Worm (Caenorhabditis elegans) whole organism, late embryonic: ENCODE results near the gene yap-1.

ENCODE experiments used
- C08G9.2 ChIP-seq: sonication (generic microtip); optimal IDR thresholded peaks from 2 replicates; lab custom pipeline; 2016; ENCODE audit warnings: mild to moderate bottlenecking, missing genetic modification characterization, moderate library complexity, missing compliant biosample characterization
- K09A11.1 ChIP-seq: sonication (generic microtip); optimal IDR thresholded peaks from 2 replicates; lab custom pipeline; 2017; ENCODE audit warnings: antibody characterized with exemption, mild to moderate bottlenecking, missing genetic modification characterization, missing compliant biosample characterization; ENCODE audit not compliant: insufficient read depth
- T23F11.4 ChIP-seq: fragments of 200-800 bp; sonication (Bioruptor generic); optimal IDR thresholded peaks from 2 replicates; lab custom pipeline; 2018; ENCODE audit warnings: mild to moderate bottlenecking, missing genetic modification characterization, missing compliant biosample characterization
- ama-1 ChIP-seq: fragments of 150-350 bp; optimal IDR thresholded peaks from 2 replicates; lab custom pipeline; 2014
- ceh-2 ChIP-seq: sonication (generic microtip); optimal IDR thresholded peaks from 2 replicates; lab custom pipeline; 2016; ENCODE audit warnings: missing genotype, missing genetic modification characterization, missing compliant biosample characterization
- ceh-22 ChIP-seq: sonication (generic microtip); optimal IDR thresholded peaks from 2 replicates; lab custom pipeline; 2017; ENCODE audit warnings: missing biosample characterization, missing genetic modification characterization
- ceh-24 ChIP-seq: sonication (generic microtip); optimal IDR thresholded peaks from 2 replicates; lab custom pipeline; 2016; ENCODE audit warnings: mild to moderate bottlenecking, missing genetic modification characterization, missing compliant biosample characterization
- ceh-31 ChIP-seq: sonication (generic microtip); optimal IDR thresholded peaks from 2 replicates; lab custom pipeline; 2016; ENCODE audit warnings: missing genetic modification characterization, missing compliant biosample characterization
- ceh-48 ChIP-seq: sonication (generic microtip); optimal IDR thresholded peaks from 2 replicates; lab custom pipeline; 2016; ENCODE audit warnings: missing genetic modification characterization, inconsistent platforms, missing compliant biosample characterization
- ceh-9 ChIP-seq: sonication (generic microtip); optimal IDR thresholded peaks from 2 replicates; lab custom pipeline; 2016; ENCODE audit warnings: mild to moderate bottlenecking, missing genetic modification characterization, inconsistent platforms, missing compliant biosample characterization
- che-1 ChIP-seq: sonication (generic microtip); optimal IDR thresholded peaks from 2 replicates; lab custom pipeline; 2016; ENCODE audit warnings: mild to moderate bottlenecking, missing genetic modification characterization, missing compliant biosample characterization
- dmd-4 ChIP-seq: sonication (generic microtip); optimal IDR thresholded peaks from 2 replicates; lab custom pipeline; 2016; ENCODE audit warnings: borderline replicate concordance, missing genetic modification characterization, missing compliant biosample characterization
- dve-1 ChIP-seq: sonication (generic microtip); optimal IDR thresholded peaks from 2 replicates; lab custom pipeline; 2017; ENCODE audit warnings: antibody characterized with exemption, mild to moderate bottlenecking, missing genetic modification characterization, missing compliant biosample characterization
- elt-4 ChIP-seq: sonication (generic microtip); optimal IDR thresholded peaks from 2 replicates; lab custom pipeline; 2016; ENCODE audit warnings: missing genetic modification characterization, missing compliant biosample characterization
- ets-4 ChIP-seq: sonication (generic microtip); optimal IDR thresholded peaks from 2 replicates; lab custom pipeline; 2016; ENCODE audit warnings: missing genetic modification characterization, missing compliant biosample characterization
- eyg-1 ChIP-seq: sonication (generic microtip); optimal IDR thresholded peaks from 2 replicates; lab custom pipeline; 2016; ENCODE audit warnings: missing genotype, missing genetic modification characterization, missing compliant biosample characterization
- fkh-10 ChIP-seq: fragments of 150-350 bp; optimal IDR thresholded peaks from 2 replicates; lab custom pipeline; 2014; ENCODE audit warnings: missing biosample characterization, missing genetic modification reagents, missing genetic modification characterization
- hlh-30 ChIP-seq: sonication (generic microtip); optimal IDR thresholded peaks from 2 replicates; lab custom pipeline; 2017; ENCODE audit warnings: antibody characterized with exemption, missing genetic modification characterization, missing compliant biosample characterization; ENCODE audit not compliant: insufficient read depth
- hlh-6 ChIP-seq: sonication (generic microtip); optimal IDR thresholded peaks from 2 replicates; lab custom pipeline; 2016; ENCODE audit warnings: missing genotype, missing genetic modification characterization, missing compliant biosample characterization
- lim-6 ChIP-seq: sonication (generic microtip); optimal IDR thresholded peaks from 2 replicates; lab custom pipeline; 2016; ENCODE audit warnings: missing genetic modification characterization, missing compliant biosample characterization
- madf-2 ChIP-seq: sonication (generic microtip); optimal IDR thresholded peaks from 2 replicates; lab custom pipeline; 2017; ENCODE audit warnings: missing genetic modification characterization, missing compliant biosample characterization
- nfya-1 ChIP-seq: sonication (generic microtip); optimal IDR thresholded peaks from 2 replicates; lab custom pipeline; 2017; ENCODE audit warnings: missing genetic modification characterization, mild to moderate bottlenecking, missing compliant biosample characterization, antibody characterized with exemption, moderate library complexity
- nhr-232 ChIP-seq: sonication (generic microtip); optimal IDR thresholded peaks from 2 replicates; lab custom pipeline; 2016; ENCODE audit warnings: missing genetic modification characterization, missing compliant biosample characterization
- npax-4 ChIP-seq: sonication (generic microtip); optimal IDR thresholded peaks from 2 replicates; lab custom pipeline; 2016; ENCODE audit warnings: missing genetic modification characterization, missing compliant biosample characterization
- odd-2 ChIP-seq: sonication (generic microtip); optimal IDR thresholded peaks from 2 replicates; lab custom pipeline; 2017; ENCODE audit warnings: antibody characterized with exemption, mild to moderate bottlenecking, missing genetic modification characterization, missing compliant biosample characterization
- pat-9 ChIP-seq: fragments of 200-800 bp; sonication (Bioruptor generic); optimal IDR thresholded peaks from 2 replicates; lab custom pipeline; 2018; ENCODE audit warnings: mild to moderate bottlenecking, missing genetic modification characterization, moderate library complexity, missing compliant biosample characterization
- pax-1 ChIP-seq: fragments of 150-350 bp; optimal IDR thresholded peaks from 2 replicates; lab custom pipeline; 2014; ENCODE audit warnings: missing biosample characterization, missing genetic modification characterization
- pha-4 ChIP-seq: fragments of 150-350 bp; optimal IDR thresholded peaks from 2 replicates; lab custom pipeline; 2018; ENCODE audit warnings: missing biosample characterization, missing genetic modification reagents, missing genetic modification characterization
- pqm-1 ChIP-seq: sonication (generic microtip); optimal IDR thresholded peaks from 2 replicates; lab custom pipeline; 2016; ENCODE audit warnings: missing genetic modification characterization, missing compliant biosample characterization
- pros-1 ChIP-seq: fragments of 150-350 bp; optimal IDR thresholded peaks from 2 replicates; lab custom pipeline; 2014; ENCODE audit warnings: missing biosample characterization, missing genetic modification reagents, missing genetic modification characterization
- ref-2 ChIP-seq: sonication (generic microtip); optimal IDR thresholded peaks from 2 replicates; lab custom pipeline; 2016; ENCODE audit warnings: missing genetic modification characterization, missing compliant biosample characterization
- sdc-2 ChIP-seq: sonication (generic microtip); optimal IDR thresholded peaks from 2 replicates; lab custom pipeline; 2016; ENCODE audit warnings: missing genotype, missing genetic modification characterization, missing compliant biosample characterization
- sox-2 ChIP-seq: fragments of 200-800 bp; sonication (Bioruptor generic); IDR thresholded peaks from 2 replicates; pipeline ENCODE4 v1.3.6; 2022; ENCODE audit warnings: missing genetic modification reagents, missing genetic modification characterization, missing compliant biosample characterization
- tbx-2 ChIP-seq: sonication (generic microtip); optimal IDR thresholded peaks from 2 replicates; lab custom pipeline; 2016; ENCODE audit warnings: missing genetic modification characterization, missing compliant biosample characterization
- unc-3 ChIP-seq, 2 experiments: fragments of 200-800 bp in 1 of 2; sonication (Bioruptor generic) in 1 of 2; sonication (generic microtip) in 1 of 2; conservative IDR thresholded peaks in 1 of 2; optimal IDR thresholded peaks in 1 of 2; 2 replicates each; pipeline versions ENCODE4 v1.3.6 to Lab custom; 2016 to 2022; ENCODE audit warnings: missing compliant biosample characterization in 2 of 2, missing genetic modification characterization in 2 of 2, missing genetic modification reagents in 1 of 2
- unc-55 ChIP-seq: sonication (generic microtip); optimal IDR thresholded peaks from 2 replicates; lab custom pipeline; 2017; ENCODE audit warnings: missing biosample characterization, missing genetic modification reagents, missing genetic modification characterization
- unc-86 ChIP-seq: sonication (generic microtip); optimal IDR thresholded peaks from 2 replicates; lab custom pipeline; 2016; ENCODE audit warnings: missing genetic modification characterization, missing compliant biosample characterization
- ztf-16 ChIP-seq: sonication (generic microtip); optimal IDR thresholded peaks from 2 replicates; lab custom pipeline; 2017; ENCODE audit warnings: missing genetic modification characterization, missing compliant biosample characterization

yap-1 gene

ce11 chrX:10711769-10712168, 20.0 kb downstream of the yap-1 start, which contains the start of gene rhgf-1:
rhgf-1 (minus strand) TSS chrX:10711869.
- no peak for TF ChIP-seq dmd-4 (tag; lab: Kevin White, UChicago)
- no peak for TF ChIP-seq elt-4 (tag; lab: Kevin White, UChicago)
- TF ChIP-seq unc-55 (GFP tag; lab: Kevin White, UChicago) = no peak
- no peak for TF ChIP-seq unc-3 (GFP tag; conservative IDR thresholded peaks at IDR 0.05; lab: Robert Waterston, UW)
- no peak for TF ChIP-seq unc-3 (tag; optimal IDR thresholded peaks at IDR 0.05; lab: Kevin White, UChicago)
- TF ChIP-seq ceh-2 (tag; lab: Kevin White, UChicago) = no peak
- TF ChIP-seq C08G9.2 (tag; lab: Kevin White, UChicago) = no peak
- TF ChIP-seq hlh-6 (tag; lab: Kevin White, UChicago) = no peak

- TF ChIP-seq dve-1 (no peak), pros-1 (tag; lab: Kevin White, UChicago) (no peak), nfya-1 (no peak), pax-1 (tag; lab: Kevin White, UChicago) (no peak), T23F11.4 (GFP tag; lab: Kevin White, UChicago) (no peak), elt-4 (tag; lab: Kevin White, UChicago) (no peak), fkh-10 (no peak), unc-86 (no peak), pqm-1 (tag; lab: Kevin White, UChicago) (no peak), ceh-24 (tag; lab: Kevin White, UChicago) (no peak)
- TF ChIP-seq, all 69 proteins: peak for 0
These were observed 25.3 kb downstream of the yap-1 start, which contains the start of gene T01C1.4 for ce11 chrX:10717019-10717418. T01C1.4 (minus strand) TSS chrX:10717119.

- no peak for TF ChIP-seq ztf-16 (tag; lab: Kevin White, UChicago)
- no peak for TF ChIP-seq madf-2
- no peak for TF ChIP-seq nhr-232 (tag; lab: Kevin White, UChicago)
- TF ChIP-seq npax-4 (tag; lab: Kevin White, UChicago) = no peak
- no peak for TF ChIP-seq pha-4 (tag; lab: Kevin White, UChicago)
- TF ChIP-seq ceh-22 (tag; lab: Kevin White, UChicago) = no peak
- TF ChIP-seq ceh-9 (tag; lab: Kevin White, UChicago) = no peak
- TF ChIP-seq sdc-2 (tag; lab: Kevin White, UChicago) = no peak
- TF ChIP-seq hlh-30 (tag; lab: Kevin White, UChicago) = no peak
- TF ChIP-seq K09A11.1 (tag; lab: Kevin White, UChicago) = no peak
- no peak for TF ChIP-seq lim-6
- no peak for TF ChIP-seq ref-2
- TF ChIP-seq ets-4 = no peak
These were observed 30.2 kb downstream of the yap-1 start, which contains the start of gene mbr-1 for ce11 chrX:10721954-10722353. mbr-1 (minus strand) TSS chrX:10722054.

- TF ChIP-seq pha-4 (tag; lab: Kevin White, UChicago) (no peak), ceh-2 (tag; lab: Kevin White, UChicago) (no peak), tbx-2 (tag; lab: Kevin White, UChicago) (no peak), fkh-10 (no peak), ref-2 (no peak), dve-1 (no peak), ceh-48 (no peak), che-1 (no peak), ama-1 (lab: Kevin White, UChicago) (no peak), sox-2 (no peak), ceh-31 (no peak), hlh-6 (tag; lab: Kevin White, UChicago) (no peak), ztf-16 (tag; lab: Kevin White, UChicago) (no peak), pax-1 (tag; lab: Kevin White, UChicago) (no peak), lim-6 (no peak), eyg-1 (tag; lab: Kevin White, UChicago) (no peak), pat-9 (no peak), odd-2 (tag; lab: Kevin White, UChicago) (no peak)
These were observed 36.0 kb downstream of the yap-1 start for ce11 chrX:10727696-10728095.
